Fruit fly (Drosophila melanogaster) whole organism, prepupa: ENCODE results near the gene Ir94e.

ENCODE experiments used
- Blimp-1 ChIP-seq: fragments of 200-800 bp; sonication (Bioruptor generic); optimal IDR thresholded peaks from 3 replicates; lab custom pipeline; 2017; ENCODE audit warnings: missing biosample characterization, missing genetic modification characterization, mild to moderate bottlenecking, moderate library complexity, missing genetic modification reagents
- CG10631 ChIP-seq: fragments of 200-800 bp; sonication (Bioruptor generic); optimal IDR thresholded peaks from 2 replicates; lab custom pipeline; 2016; ENCODE audit warnings: missing biosample characterization, missing genetic modification characterization
- CG10669 ChIP-seq: fragments of 200-800 bp; sonication (Bioruptor generic); optimal IDR thresholded peaks from 3 replicates; lab custom pipeline; 2018; ENCODE audit warnings: missing biosample characterization, mild to moderate bottlenecking, missing genetic modification characterization, moderate library complexity
- CG11294 ChIP-seq: fragments of 200-800 bp; sonication (Bioruptor generic); IDR thresholded peaks from 2 replicates; pipeline ENCODE4 v1.3.6; 2022; ENCODE audit warnings: missing biosample characterization, missing genetic modification characterization
- CG11762 ChIP-seq: fragments of 200-800 bp; sonication (Bioruptor generic); optimal IDR thresholded peaks from 3 replicates; lab custom pipeline; 2016; ENCODE audit warnings: missing biosample characterization, missing genetic modification characterization; ENCODE audit not compliant: insufficient read depth
- CG15336 ChIP-seq: fragments of 200-800 bp; sonication (Bioruptor generic); IDR thresholded peaks from 2 replicates; pipeline ENCODE4 v1.3.6; 2022; ENCODE audit warnings: missing biosample characterization, missing genetic modification characterization
- CG1621 ChIP-seq: fragments of 200-800 bp; sonication (Bioruptor generic); optimal IDR thresholded peaks from 3 replicates; lab custom pipeline; 2018; ENCODE audit warnings: missing biosample characterization, mild to moderate bottlenecking, missing genetic modification characterization
- CG16779 ChIP-seq: fragments of 200-800 bp; sonication (Bioruptor generic); optimal IDR thresholded peaks from 3 replicates; lab custom pipeline; 2017; ENCODE audit warnings: missing biosample characterization, mild to moderate bottlenecking, missing genetic modification characterization
- CG3032 ChIP-seq: fragments of 200-800 bp; optimal IDR thresholded peaks from 2 replicates; lab custom pipeline; 2019; ENCODE audit warnings: missing biosample characterization, mild to moderate bottlenecking, missing genetic modification characterization, moderate library complexity
- CG31627 ChIP-seq: fragments of 200-800 bp; sonication (Bioruptor generic); optimal IDR thresholded peaks from 3 replicates; lab custom pipeline; 2016; ENCODE audit warnings: missing biosample characterization, missing genetic modification characterization
- CG32006 ChIP-seq: fragments of 200-800 bp; sonication (Bioruptor generic); optimal IDR thresholded peaks from 3 replicates; lab custom pipeline; 2017; ENCODE audit warnings: missing biosample characterization, mild to moderate bottlenecking, missing genetic modification characterization
- CG34406 ChIP-seq: fragments of 200-800 bp; sonication (Bioruptor generic); optimal IDR thresholded peaks from 3 replicates; lab custom pipeline; 2016; ENCODE audit warnings: missing biosample characterization, missing genetic modification characterization
- CG4318 ChIP-seq: fragments of 200-800 bp; sonication (Bioruptor generic); optimal IDR thresholded peaks from 3 replicates; lab custom pipeline; 2017; ENCODE audit warnings: missing biosample characterization, mild to moderate bottlenecking, missing genetic modification characterization
- CG6163 ChIP-seq: fragments of 200-800 bp; sonication (Bioruptor generic); IDR thresholded peaks from 3 replicates; pipeline ENCODE4 v1.3.6; 2022; ENCODE audit warnings: missing biosample characterization, missing genetic modification characterization
- CG6808 ChIP-seq: fragments of 200-800 bp; sonication (Bioruptor generic); optimal IDR thresholded peaks from 3 replicates; lab custom pipeline; 2017; ENCODE audit warnings: missing biosample characterization, missing genetic modification characterization, mild to moderate bottlenecking, moderate library complexity, missing genetic modification reagents
- CG7368 ChIP-seq: fragments of 200-800 bp; sonication (Bioruptor generic); optimal IDR thresholded peaks from 3 replicates; lab custom pipeline; 2016; ENCODE audit warnings: missing biosample characterization, missing genetic modification characterization
- CG8119 ChIP-seq: fragments of 200-800 bp; sonication (Bioruptor generic); IDR thresholded peaks from 3 replicates; pipeline ENCODE4 v1.3.6; 2022; ENCODE audit warnings: missing biosample characterization, missing genetic modification characterization
- CG8319 ChIP-seq: fragments of 200-800 bp; sonication (Bioruptor generic); optimal IDR thresholded peaks from 3 replicates; lab custom pipeline; 2016; ENCODE audit warnings: missing biosample characterization, missing genetic modification characterization
- CG8632 ChIP-seq: fragments of 200-800 bp; sonication (Bioruptor generic); optimal IDR thresholded peaks from 3 replicates; lab custom pipeline; 2016; ENCODE audit warnings: missing biosample characterization, missing genetic modification characterization
- CG9139 ChIP-seq: fragments of 200-800 bp; sonication (Bioruptor generic); optimal IDR thresholded peaks from 3 replicates; lab custom pipeline; 2017; ENCODE audit warnings: missing biosample characterization, mild to moderate bottlenecking, missing genetic modification characterization
- Eip75B ChIP-seq: fragments of 200-800 bp; sonication (Bioruptor generic); optimal IDR thresholded peaks from 3 replicates; lab custom pipeline; 2016; ENCODE audit warnings: missing biosample characterization, missing genetic modification characterization
- Eip78C ChIP-seq: fragments of 200-800 bp; sonication (Bioruptor generic); peaks from one replicate; lab custom pipeline; 2016; ENCODE audit warnings: missing biosample characterization, missing genetic modification characterization
- Eip93F ChIP-seq: fragments of 200-800 bp; sonication (Bioruptor generic); optimal IDR thresholded peaks from 2 replicates; lab custom pipeline; 2016; ENCODE audit warnings: missing biosample characterization, mild to moderate bottlenecking, missing genetic modification characterization
- Ets21C ChIP-seq: fragments of 200-800 bp; sonication (Bioruptor generic); optimal IDR thresholded peaks from 3 replicates; lab custom pipeline; 2016; ENCODE audit warnings: missing biosample characterization, missing genetic modification characterization
- Ets96B ChIP-seq: fragments of 200-800 bp; optimal IDR thresholded peaks from 2 replicates; lab custom pipeline; 2019; ENCODE audit warnings: missing biosample characterization, mild to moderate bottlenecking, missing genetic modification characterization, moderate library complexity
- Gug ChIP-seq: fragments of 200-800 bp; sonication (Bioruptor generic); IDR thresholded peaks from 2 replicates; pipeline ENCODE4 v1.3.6; 2022; ENCODE audit warnings: missing biosample characterization, missing genetic modification characterization
- Hr4 ChIP-seq: fragments of 200-800 bp; sonication (Bioruptor generic); optimal IDR thresholded peaks from 3 replicates; lab custom pipeline; 2016; ENCODE audit warnings: missing biosample characterization, missing genetic modification characterization
- Met ChIP-seq: fragments of 200-800 bp; sonication (Bioruptor generic); optimal IDR thresholded peaks from 3 replicates; lab custom pipeline; 2016; ENCODE audit warnings: missing biosample characterization, missing genetic modification characterization
- Sox14 ChIP-seq: fragments of 200-800 bp; sonication (Bioruptor generic); optimal IDR thresholded peaks from 3 replicates; lab custom pipeline; 2016; ENCODE audit warnings: missing biosample characterization, missing genetic modification characterization
- Sox15 ChIP-seq: fragments of 200-800 bp; sonication (Bioruptor generic); optimal IDR thresholded peaks from 3 replicates; lab custom pipeline; 2016; ENCODE audit warnings: missing biosample characterization, missing genetic modification characterization
- achi ChIP-seq: fragments of 200-800 bp; sonication (Bioruptor generic); optimal IDR thresholded peaks from 3 replicates; lab custom pipeline; 2016; ENCODE audit warnings: missing biosample characterization, missing genetic modification characterization
- acj6 ChIP-seq: fragments of 200-800 bp; sonication (Bioruptor generic); optimal IDR thresholded peaks from 3 replicates; lab custom pipeline; 2016; ENCODE audit warnings: missing biosample characterization, missing genetic modification characterization
- cyc ChIP-seq: fragments of 200-800 bp; sonication (Bioruptor generic); optimal IDR thresholded peaks from 3 replicates; lab custom pipeline; 2016; ENCODE audit warnings: missing biosample characterization, missing genetic modification characterization
- dac ChIP-seq: fragments of 200-800 bp; sonication (Bioruptor generic); optimal IDR thresholded peaks from 2 replicates; lab custom pipeline; 2017; ENCODE audit warnings: missing biosample characterization, mild to moderate bottlenecking, missing genetic modification characterization
- dsx ChIP-seq: fragments of 200-800 bp; optimal IDR thresholded peaks from 3 replicates; lab custom pipeline; 2019; ENCODE audit warnings: missing biosample characterization, mild to moderate bottlenecking, missing genetic modification characterization, moderate library complexity; ENCODE audit not compliant: poor library complexity, severe bottlenecking
- eg ChIP-seq: fragments of 200-800 bp; sonication (Bioruptor generic); IDR thresholded peaks from 3 replicates; pipeline ENCODE4 v1.3.6; 2022; ENCODE audit warnings: missing biosample characterization, missing genetic modification characterization
- esn ChIP-seq: fragments of 200-800 bp; sonication (Bioruptor generic); optimal IDR thresholded peaks from 2 replicates; lab custom pipeline; 2016; ENCODE audit warnings: missing biosample characterization, mild to moderate bottlenecking, missing genetic modification characterization, moderate library complexity
- fd59A ChIP-seq: fragments of 200-800 bp; sonication (Bioruptor generic); optimal IDR thresholded peaks from 2 replicates; lab custom pipeline; 2017; ENCODE audit warnings: missing biosample characterization, mild to moderate bottlenecking, missing genetic modification characterization, missing genetic modification reagents
- fd85E ChIP-seq: fragments of 200-800 bp; sonication (Bioruptor generic); optimal IDR thresholded peaks from 3 replicates; lab custom pipeline; 2016; ENCODE audit warnings: missing biosample characterization, missing genetic modification characterization
- fkh ChIP-seq: fragments of 200-800 bp; sonication (Bioruptor generic); optimal IDR thresholded peaks from 3 replicates; lab custom pipeline; 2017; ENCODE audit warnings: missing biosample characterization, mild to moderate bottlenecking, missing genetic modification characterization, moderate library complexity
- lz ChIP-seq: fragments of 200-800 bp; sonication (Bioruptor generic); optimal IDR thresholded peaks from 3 replicates; lab custom pipeline; 2016; ENCODE audit warnings: missing biosample characterization, missing genetic modification characterization
- net ChIP-seq: fragments of 200-800 bp; sonication (Bioruptor generic); optimal IDR thresholded peaks from 3 replicates; lab custom pipeline; 2016; ENCODE audit warnings: missing biosample characterization, missing genetic modification characterization
- pdm3 ChIP-seq: fragments of 200-800 bp; sonication (Bioruptor generic); optimal IDR thresholded peaks from 3 replicates; lab custom pipeline; 2016; ENCODE audit warnings: missing biosample characterization, missing genetic modification characterization
- salr ChIP-seq, 2 experiments: fragments of 200-800 bp; sonication (Bioruptor generic); optimal IDR thresholded peaks; 3 replicates each; lab custom pipeline; 2016 to 2018; ENCODE audit warnings: missing biosample characterization in 2 of 2, missing genetic modification characterization in 2 of 2, mild to moderate bottlenecking in 1 of 2
- spab ChIP-seq: fragments of 200-800 bp; sonication (Bioruptor generic); optimal IDR thresholded peaks from 2 replicates; lab custom pipeline; 2017; ENCODE audit warnings: missing biosample characterization, mild to moderate bottlenecking, missing genetic modification characterization, missing genetic modification reagents
- ss ChIP-seq, 2 experiments: fragments of 200-800 bp; sonication (Bioruptor generic); optimal IDR thresholded peaks; 2 replicates in 1 of 2; 3 replicates in 1 of 2; lab custom pipeline; 2017 to 2018; ENCODE audit warnings: mild to moderate bottlenecking in 2 of 2, missing biosample characterization in 2 of 2, missing genetic modification characterization in 2 of 2, moderate library complexity in 1 of 2
- topi ChIP-seq: fragments of 200-800 bp; sonication (Bioruptor generic); optimal IDR thresholded peaks from 3 replicates; lab custom pipeline; 2016; ENCODE audit warnings: missing biosample characterization, missing genetic modification characterization
- vri ChIP-seq: fragments of 200-800 bp; sonication (Bioruptor generic); optimal IDR thresholded peaks from 3 replicates; lab custom pipeline; 2016; ENCODE audit warnings: missing biosample characterization, mild to moderate bottlenecking, missing genetic modification characterization

Gene Ir94e

DNA sequence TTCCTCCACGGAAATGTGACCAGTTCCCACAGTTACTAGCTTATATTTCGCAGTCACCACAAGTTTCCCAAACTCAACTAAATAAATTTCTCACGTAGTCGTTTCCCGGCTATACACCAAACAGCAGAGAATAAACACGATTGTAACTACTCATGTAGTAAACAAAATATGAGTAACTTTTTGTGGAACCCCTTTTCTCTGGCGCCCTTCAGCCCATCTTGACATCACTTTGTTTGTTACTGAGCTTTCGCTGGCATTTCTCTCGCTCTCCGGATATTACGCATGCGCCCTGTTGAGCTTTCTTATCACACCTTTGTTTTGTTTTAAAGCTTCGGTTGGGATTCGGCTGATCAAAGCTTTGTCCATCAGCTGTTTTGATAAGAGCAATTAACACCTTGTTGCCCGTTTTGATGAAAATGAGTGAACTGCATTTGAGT is 19.3 kb upstream of the Ir94e start:
- TF ChIP-seq Sox14 (GFP tag; lab: Kevin White, UChicago), result peak; percentile 75
- no peak for TF ChIP-seq achi (GFP tag; lab: Kevin White, UChicago)
- TF ChIP-seq vri (GFP tag; lab: Kevin White, UChicago), result peak; percentile 19
- peak; percentile 3 for TF ChIP-seq pdm3 (GFP tag; lab: Kevin White, UChicago)
- peak; percentile 41 for TF ChIP-seq CG16779 (tag; lab: Kevin White, UChicago)
- peak; percentile 62 for TF ChIP-seq Eip78C (GFP tag; lab: Kevin White, UChicago)
- TF ChIP-seq fkh, result peak; percentile 62
- no peak for TF ChIP-seq CG7368
- no peak for TF ChIP-seq CG10631 (GFP tag; lab: Kevin White, UChicago)

- TF ChIP-seq fd85E (GFP tag; lab: Kevin White, UChicago), result no peak
- peak; percentile 13 for TF ChIP-seq acj6 (GFP tag; lab: Kevin White, UChicago)
- no peak for TF ChIP-seq spab (GFP tag; lab: Kevin White, UChicago)
- peak; percentile 77 for TF ChIP-seq Hr4
- no peak for TF ChIP-seq lz (GFP tag; lab: Kevin White, UChicago)
- peak; percentile 71 for TF ChIP-seq CG32006 (GFP tag; lab: Kevin White, UChicago)
- peak; percentile 35 for TF ChIP-seq CG10631 (GFP tag; lab: Kevin White, UChicago)
- TF ChIP-seq CG11294, result peak; percentile 46; the same call in 1 of the 2 replicates
- TF ChIP-seq CG10669, result no peak
- TF ChIP-seq CG11762, result peak; percentile 8
- TF ChIP-seq esn, result no peak
- TF ChIP-seq Met, result peak; percentile 19
- TF ChIP-seq CG7368, result no peak
- peak; percentile 54; the same call in 1 of the 2 replicates for TF ChIP-seq Gug
- no peak for TF ChIP-seq fd59A (GFP tag; lab: Kevin White, UChicago)
- TF ChIP-seq achi (GFP tag; lab: Kevin White, UChicago), result peak; percentile 35
- no peak for TF ChIP-seq Sox15
- peak; percentile 67; the same call in 2 of the 3 replicates for TF ChIP-seq eg
- TF ChIP-seq CG6808 (GFP tag; lab: Kevin White, UChicago), result no peak
- TF ChIP-seq ss (GFP tag; optimal IDR thresholded peaks at IDR 0.05; lab: Kevin White, UChicago), result no peak
- TF ChIP-seq Blimp-1 (GFP tag; lab: Kevin White, UChicago), result no peak
- TF ChIP-seq Eip93F (GFP tag; lab: Kevin White, UChicago), result no peak
- no peak for TF ChIP-seq Eip75B
- peak; percentile 72 for TF ChIP-seq CG8119 (GFP tag; lab: Robert Waterston, UW)
- TF ChIP-seq CG1621 (tag; lab: Kevin White, UChicago), result no peak
- no peak for TF ChIP-seq CG9139
- no peak for TF ChIP-seq Ets21C
- no peak for TF ChIP-seq CG8319 (GFP tag; lab: Kevin White, UChicago)
- TF ChIP-seq Ets96B (tag; lab: Kevin White, UChicago), result peak; percentile 19
- peak in 1 of 2 experiments; percentile 17 for TF ChIP-seq salr (GFP tag; optimal IDR thresholded peaks at IDR 0.05; lab: Kevin White, UChicago)
- TF ChIP-seq CG31627 (GFP tag; lab: Kevin White, UChicago), result no peak
- no peak for TF ChIP-seq CG34406
- peak; percentile 9 for TF ChIP-seq dsx (GFP tag; lab: Kevin White, UChicago)
- TF ChIP-seq net (GFP tag; lab: Kevin White, UChicago), result peak; percentile 39
- peak; percentile 3 for TF ChIP-seq CG3032 (tag; lab: Kevin White, UChicago)
- TF ChIP-seq fkh, result no peak
- peak; percentile 71; the same call in 2 of the 3 replicates for TF ChIP-seq CG6163 (GFP tag; lab: Robert Waterston, UW)
- TF ChIP-seq CG4318 (GFP tag; lab: Kevin White, UChicago), result peak; percentile 57
- peak; percentile 65 for TF ChIP-seq pdm3 (GFP tag; lab: Kevin White, UChicago)
- TF ChIP-seq CG15336, result peak; percentile 84
- TF ChIP-seq dac (GFP tag; lab: Kevin White, UChicago), result no peak
- no peak for TF ChIP-seq vri (GFP tag; lab: Kevin White, UChicago)
- peak; percentile 29 for TF ChIP-seq topi
- TF ChIP-seq CG8632 (GFP tag; lab: Kevin White, UChicago), result no peak
- TF ChIP-seq CG16779 (tag; lab: Kevin White, UChicago), result no peak
- TF ChIP-seq cyc, result no peak
- peak; percentile 84 for TF ChIP-seq Eip78C (GFP tag; lab: Kevin White, UChicago)
Measured at dm6 chr3R:23386907-23387306, 18.4 kb upstream of the Ir94e start.
